Worm (Caenorhabditis elegans): ENCODE measurements around the gene fipr-5.

DNA sequence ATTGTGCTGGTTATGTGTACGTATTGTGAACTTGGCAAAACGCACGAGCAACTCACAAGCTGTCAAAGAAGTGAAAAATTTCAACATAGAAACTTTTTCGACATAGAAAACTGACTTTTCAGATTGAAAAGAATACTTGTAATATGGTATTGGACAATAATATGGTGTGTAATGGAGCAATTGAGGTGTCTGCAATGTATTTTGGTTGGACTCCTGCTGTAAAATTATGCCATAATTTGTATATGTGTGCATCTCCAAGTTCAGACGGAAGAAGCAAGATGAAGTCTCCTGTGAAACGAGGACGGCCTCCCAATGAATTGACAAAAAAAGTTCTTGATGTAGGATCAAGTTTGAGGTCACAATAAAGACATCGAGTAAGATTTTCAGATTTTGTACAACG lies 37.4 kb downstream of the fipr-5 start:
- TF ChIP-seq lin-15B (tag; optimal IDR thresholded peaks at IDR 0.05) (no peak), ceh-82 (tag; optimal IDR thresholded peaks at IDR 0.05) (no peak), ceh-28 (tag; optimal IDR thresholded peaks at IDR 0.05) (no peak), pha-4 (tag; optimal IDR thresholded peaks at IDR 0.05) (no peak), R02D3.7 (tag; optimal IDR thresholded peaks at IDR 0.05) (no peak), daf-12 (tag; optimal IDR thresholded peaks at IDR 0.05) (no peak), nhr-77 (tag; optimal IDR thresholded peaks at IDR 0.05) (no peak), zag-1 (tag; optimal IDR thresholded peaks at IDR 0.05) (no peak), ceh-9 (tag; optimal IDR thresholded peaks at IDR 0.05) (no peak), ama-1 (optimal IDR thresholded peaks at IDR 0.05) (no peak), nhr-76 (tag; optimal IDR thresholded peaks at IDR 0.05) (no peak), ztf-4 (tag; optimal IDR thresholded peaks at IDR 0.05) (no peak)

Data from whole organism, L3 larva.